Worm (Caenorhabditis elegans) whole organism, L4 larva: ENCODE data around the gene cnc-7.

Source experiments
- D1046.2 ChIP-seq: fragments of 200-800 bp; sonication (Bioruptor generic); IDR thresholded peaks from 2 replicates; pipeline ENCODE4 v1.3.6; 2022; ENCODE audit warnings: missing genetic modification characterization, missing compliant biosample characterization
- F44E2.7 ChIP-seq: fragments of 200-800 bp; sonication (Bioruptor generic); IDR thresholded peaks from 2 replicates; pipeline ENCODE4 v2.1.2; 2022; ENCODE audit warnings: missing genetic modification characterization, missing compliant biosample characterization
- F49E8.2 ChIP-seq: sonication (generic microtip); optimal IDR thresholded peaks from 2 replicates; lab custom pipeline; 2016; ENCODE audit warnings: missing compliant biosample characterization, mild to moderate bottlenecking, missing genetic modification characterization, borderline replicate concordance
- R02D3.7 ChIP-seq: fragments of 150-350 bp; sonication (generic microtip); optimal IDR thresholded peaks from 3 replicates; lab custom pipeline; 2014; ENCODE audit warnings: missing biosample characterization, missing genetic modification characterization
- T20F7.1 ChIP-seq: fragments of 200-800 bp; sonication (Bioruptor generic); optimal IDR thresholded peaks from 2 replicates; lab custom pipeline; 2018; ENCODE audit warnings: mild to moderate bottlenecking, missing genetic modification characterization, missing compliant biosample characterization
- Y48G9A.11 ChIP-seq: fragments of 200-800 bp; sonication (Bioruptor generic); IDR thresholded peaks from 2 replicates; pipeline ENCODE4 v1.3.6; 2022; ENCODE audit warnings: missing genetic modification reagents, missing genetic modification characterization, missing compliant biosample characterization
- Y5F2A.4 ChIP-seq: fragments of 200-800 bp; sonication (Bioruptor generic); optimal IDR thresholded peaks from 2 replicates; lab custom pipeline; 2018; ENCODE audit warnings: mild to moderate bottlenecking, missing genetic modification characterization, missing compliant biosample characterization
- Y75B8A.6 ChIP-seq: fragments of 200-800 bp; sonication (Bioruptor generic); IDR thresholded peaks from 2 replicates; pipeline ENCODE4 v1.3.6; 2022; ENCODE audit warnings: missing genetic modification reagents, missing genetic modification characterization, missing compliant biosample characterization
- ZK337.2 ChIP-seq: fragments of 200-800 bp; sonication (Bioruptor generic); IDR thresholded peaks from 2 replicates; pipeline ENCODE4 v1.3.6; 2022; ENCODE audit warnings: missing genetic modification reagents, missing genetic modification characterization, missing compliant biosample characterization
- aha-1 ChIP-seq: fragments of 150-350 bp; peaks from one replicate; lab custom pipeline; 2014; ENCODE audit warnings: missing biosample characterization, missing genetic modification characterization
- attf-4 ChIP-seq: sonication (generic microtip); optimal IDR thresholded peaks from 3 replicates; lab custom pipeline; 2017; ENCODE audit warnings: missing biosample characterization, missing genetic modification characterization
- ceh-32 ChIP-seq: sonication (generic microtip); optimal IDR thresholded peaks from 2 replicates; lab custom pipeline; 2016; ENCODE audit warnings: mild to moderate bottlenecking, missing genetic modification characterization, missing compliant biosample characterization; ENCODE audit not compliant: poor library complexity
- ceh-82 ChIP-seq: sonication (generic microtip); optimal IDR thresholded peaks from 2 replicates; lab custom pipeline; 2017; ENCODE audit warnings: missing biosample characterization, missing genetic modification characterization
- ces-1 ChIP-seq: fragments of 150-350 bp; sonication (generic microtip); optimal IDR thresholded peaks from 4 replicates; lab custom pipeline; 2014; ENCODE audit warnings: missing biosample characterization, missing genetic modification reagents, missing genetic modification characterization
- daf-16 ChIP-seq, 3 experiments: sonication (generic microtip); optimal IDR thresholded peaks; 2 replicates each; lab custom pipeline; 2016 to 2017; ENCODE audit warnings: missing genetic modification characterization in 3 of 3, missing genetic modification reagents in 3 of 3, mild to moderate bottlenecking in 2 of 3, missing compliant biosample characterization in 2 of 3, missing biosample characterization in 1 of 3, moderate library complexity in 1 of 3
- daf-19 ChIP-seq: fragments of 200-800 bp; sonication (Bioruptor generic); conservative IDR thresholded peaks from 2 replicates; pipeline ENCODE4 v1.3.6; 2022; ENCODE audit warnings: missing genetic modification characterization, missing compliant biosample characterization
- dmd-8 ChIP-seq: fragments of 200-800 bp; sonication (Bioruptor generic); IDR thresholded peaks from 2 replicates; pipeline ENCODE4 v1.3.6; 2022; ENCODE audit warnings: missing genetic modification characterization, missing compliant biosample characterization
- dpl-1 ChIP-seq: fragments of 150-350 bp; optimal IDR thresholded peaks from 2 replicates; lab custom pipeline; 2014; ENCODE audit warnings: missing biosample characterization, missing genetic modification reagents, missing genetic modification characterization
- duxl-1 ChIP-seq: sonication (generic microtip); optimal IDR thresholded peaks from 2 replicates; lab custom pipeline; 2016; ENCODE audit warnings: mild to moderate bottlenecking, missing genetic modification characterization, moderate library complexity, missing compliant biosample characterization; ENCODE audit not compliant: poor library complexity
- dve-1 ChIP-seq: sonication (generic microtip); optimal IDR thresholded peaks from 2 replicates; lab custom pipeline; 2017; ENCODE audit warnings: antibody characterized with exemption, mild to moderate bottlenecking, missing genetic modification characterization, missing compliant biosample characterization; ENCODE audit not compliant: insufficient read depth
- egl-27 ChIP-seq: sonication (generic microtip); optimal IDR thresholded peaks from 3 replicates; lab custom pipeline; 2017; ENCODE audit warnings: missing biosample characterization, missing genetic modification reagents, missing genetic modification characterization
- gei-8 ChIP-seq: fragments of 200-800 bp; sonication (Bioruptor generic); optimal IDR thresholded peaks from 2 replicates; lab custom pipeline; 2018; ENCODE audit warnings: mild to moderate bottlenecking, missing genetic modification characterization, missing compliant biosample characterization
- hlh-30 ChIP-seq: sonication (generic microtip); optimal IDR thresholded peaks from 2 replicates; lab custom pipeline; 2017; ENCODE audit warnings: antibody characterized with exemption, mild to moderate bottlenecking, missing genetic modification characterization, missing compliant biosample characterization; ENCODE audit not compliant: insufficient read depth
- hmg-1.1 ChIP-seq: fragments of 200-800 bp; sonication (Bioruptor generic); IDR thresholded peaks from 2 replicates; pipeline ENCODE4 v1.3.6; 2022; ENCODE audit warnings: missing genetic modification reagents, missing genetic modification characterization, missing compliant biosample characterization
- lin-1 ChIP-seq: fragments of 200-800 bp; sonication (Bioruptor generic); IDR thresholded peaks from 2 replicates; pipeline ENCODE4 v1.3.6; 2022; ENCODE audit warnings: missing genetic modification reagents, missing genetic modification characterization, missing compliant biosample characterization
- lin-29 ChIP-seq: fragments of 200-800 bp; sonication (Bioruptor generic); IDR thresholded peaks from 2 replicates; pipeline ENCODE4 v1.3.6; 2022; ENCODE audit warnings: missing genetic modification reagents, missing genetic modification characterization, missing compliant biosample characterization
- lin-38 ChIP-seq: fragments of 200-800 bp; sonication (Bioruptor generic); IDR thresholded peaks from 2 replicates; pipeline ENCODE4 v1.3.6; 2022; ENCODE audit warnings: missing genetic modification reagents, missing genetic modification characterization, missing compliant biosample characterization
- lin-39 ChIP-seq: fragments of 150-350 bp; optimal IDR thresholded peaks from 2 replicates; lab custom pipeline; 2014; ENCODE audit warnings: missing biosample characterization, missing genetic modification reagents, missing genetic modification characterization
- lsy-2 ChIP-seq, 2 experiments: fragments of 150-350 bp in 1 of 2; sonication (generic microtip) in 1 of 2; optimal IDR thresholded peaks; 2 replicates each; lab custom pipeline; 2014 to 2017; ENCODE audit warnings: missing biosample characterization in 2 of 2, missing genetic modification characterization in 2 of 2
- madf-5 ChIP-seq, 2 experiments: fragments of 200-800 bp; sonication (Bioruptor generic); IDR thresholded peaks; 2 replicates each; pipeline ENCODE4 v1.3.6; 2022; ENCODE audit warnings: missing compliant biosample characterization in 2 of 2, missing genetic modification characterization in 2 of 2
- mdl-1 ChIP-seq, 2 experiments: fragments of 150-350 bp in 1 of 2; sonication (generic microtip) in 1 of 2; optimal IDR thresholded peaks; 2 replicates each; lab custom pipeline; 2014 to 2017; ENCODE audit warnings: missing biosample characterization in 2 of 2, missing genetic modification characterization in 2 of 2
- mep-1 ChIP-seq: fragments of 150-350 bp; sonication (generic microtip); optimal IDR thresholded peaks from 3 replicates; lab custom pipeline; 2014; ENCODE audit warnings: missing biosample characterization, missing genetic modification characterization
- mxl-3 ChIP-seq: fragments of 200-800 bp; sonication (Bioruptor generic); optimal IDR thresholded peaks from 2 replicates; lab custom pipeline; 2018; ENCODE audit warnings: mild to moderate bottlenecking, missing genetic modification characterization, missing compliant biosample characterization
- nhr-11 ChIP-seq: fragments of 150-350 bp; optimal IDR thresholded peaks from 2 replicates; lab custom pipeline; 2014; ENCODE audit warnings: missing biosample characterization, missing genetic modification characterization
- nhr-25 ChIP-seq: sonication (generic microtip); optimal IDR thresholded peaks from 2 replicates; lab custom pipeline; 2017; ENCODE audit warnings: missing genetic modification characterization, mild to moderate bottlenecking, missing compliant biosample characterization, antibody characterized with exemption, moderate library complexity, borderline replicate concordance; ENCODE audit not compliant: insufficient read depth
- nhr-6 ChIP-seq: fragments of 150-350 bp; optimal IDR thresholded peaks from 2 replicates; lab custom pipeline; 2014; ENCODE audit warnings: missing biosample characterization, missing genetic modification characterization
- nhr-76 ChIP-seq: fragments of 150-350 bp; optimal IDR thresholded peaks from 2 replicates; lab custom pipeline; 2014; ENCODE audit warnings: missing biosample characterization, missing genetic modification characterization
- php-3 ChIP-seq: fragments of 200-800 bp; sonication (Bioruptor generic); IDR thresholded peaks from 2 replicates; pipeline ENCODE4 v1.3.6; 2022; ENCODE audit warnings: missing genetic modification reagents, missing genetic modification characterization, missing compliant biosample characterization
- rbr-2 ChIP-seq: sonication (generic microtip); optimal IDR thresholded peaks from 2 replicates; lab custom pipeline; 2016; ENCODE audit warnings: missing genotype, missing genetic modification characterization, missing compliant biosample characterization
- set-16 ChIP-seq: fragments of 200-800 bp; sonication (Bioruptor generic); IDR thresholded peaks from 2 replicates; pipeline ENCODE4 v1.3.6; 2022; ENCODE audit warnings: missing genetic modification reagents, missing genetic modification characterization, missing compliant biosample characterization
- spr-1 ChIP-seq: sonication (generic microtip); optimal IDR thresholded peaks from 2 replicates; lab custom pipeline; 2016; ENCODE audit warnings: mild to moderate bottlenecking, missing genetic modification characterization, missing compliant biosample characterization
- tra-1 ChIP-seq: fragments of 200-800 bp; sonication (Bioruptor generic); IDR thresholded peaks from 2 replicates; pipeline ENCODE4 v1.3.6; 2022; ENCODE audit warnings: missing genetic modification reagents, missing genetic modification characterization, missing compliant biosample characterization
- unc-62 ChIP-seq, 3 experiments: fragments of 150-350 bp in 1 of 3; sonication (generic microtip); optimal IDR thresholded peaks in 2 of 3; peaks in 1 of 3; 1 replicate in 1 of 3; 2 replicates in 2 of 3; lab custom pipeline; 2014 to 2017; ENCODE audit warnings: missing biosample characterization in 3 of 3, missing genetic modification characterization in 3 of 3, missing genetic modification reagents in 3 of 3, missing genotype in 1 of 3
- zip-11 ChIP-seq: fragments of 200-800 bp; sonication (Bioruptor generic); IDR thresholded peaks from 2 replicates; pipeline ENCODE4 v1.3.6; 2022; ENCODE audit warnings: missing genetic modification characterization, missing compliant biosample characterization
- ztf-7 ChIP-seq: fragments of 150-350 bp; optimal IDR thresholded peaks from 2 replicates; lab custom pipeline; 2014; ENCODE audit warnings: missing biosample characterization, missing genetic modification characterization

Gene cnc-7

ce11 chrV:20376070-20376469 is 17.8 kb upstream of the cnc-7 start:
- no peak for TF ChIP-seq ceh-82 (tag; lab: Kevin White, UChicago)
- no peak for TF ChIP-seq T20F7.1 (GFP tag; lab: Kevin White, UChicago)
- TF ChIP-seq set-16, result no peak
- no peak for TF ChIP-seq attf-4 (tag; lab: Kevin White, UChicago)
- no peak for TF ChIP-seq lsy-2 (tag; optimal IDR thresholded peaks at IDR 0.05; lab: Kevin White, UChicago)
- TF ChIP-seq nhr-25 (tag; lab: Kevin White, UChicago), result no peak
- no peak for TF ChIP-seq lin-29 (GFP tag; lab: Robert Waterston, UW)
- peak in 1 of 2 experiments; percentile 92 for TF ChIP-seq unc-62 (GFP tag; optimal IDR thresholded peaks at IDR 0.05 in 1 of 2; lab: Kevin White, UChicago)
- TF ChIP-seq unc-62 (tag; optimal IDR thresholded peaks at IDR 0.05; lab: Kevin White, UChicago), result no peak
- no peak for TF ChIP-seq ZK337.2 (GFP tag; lab: Robert Waterston, UW)

- TF ChIP-seq mxl-3 (GFP tag; lab: Kevin White, UChicago), result no peak
- no peak for TF ChIP-seq ztf-7
- no peak for TF ChIP-seq tra-1 (GFP tag; lab: Robert Waterston, UW)
- no peak for TF ChIP-seq zip-11 (GFP tag; lab: Robert Waterston, UW)
- no peak for TF ChIP-seq daf-16 (GFP tag; optimal IDR thresholded peaks at IDR 0.05; lab: Kevin White, UChicago)
- TF ChIP-seq daf-16 (tag; optimal IDR thresholded peaks at IDR 0.05; lab: Kevin White, UChicago), result peak; percentile 6
- TF ChIP-seq hlh-30, result peak; percentile 54
- peak; percentile 91 for TF ChIP-seq duxl-1
- TF ChIP-seq D1046.2 (GFP tag; lab: Robert Waterston, UW), result no peak
These were observed 13.6 kb upstream of the cnc-7 start, which contains the start of gene K02E2.6 for ce11 chrV:20380320-20380719. TSS of gene K02E2.6 (plus strand) at chrV:20380561.

- TF ChIP-seq egl-27 (tag; lab: Kevin White, UChicago) (no peak), F49E8.2 (no peak), hmg-1.1 (peak; percentile 71), spr-1 (tag; lab: Kevin White, UChicago) (no peak), Y5F2A.4 (no peak), unc-62 (GFP tag; optimal IDR thresholded peaks at IDR 0.05 in 1 of 2; lab: Kevin White, UChicago) (peak in 1 of 2 experiments; percentile 94), unc-62 (tag; optimal IDR thresholded peaks at IDR 0.05; lab: Kevin White, UChicago) (no peak), nhr-76 (tag; lab: Kevin White, UChicago) (no peak), ces-1 (no peak), R02D3.7 (tag; lab: Kevin White, UChicago) (no peak), lin-1 (GFP tag; lab: Robert Waterston, UW) (no peak), lin-39 (no peak), mep-1 (tag; lab: Kevin White, UChicago) (peak; percentile 58), daf-16 (GFP tag; optimal IDR thresholded peaks at IDR 0.05; lab: Kevin White, UChicago) (no peak), daf-16 (tag; optimal IDR thresholded peaks at IDR 0.05; lab: Kevin White, UChicago) (peak; percentile 9), daf-19 (GFP tag; lab: Robert Waterston, UW) (no peak), nhr-11 (peak; percentile 13), gei-8 (GFP tag; lab: Kevin White, UChicago) (no peak), mdl-1 (tag; optimal IDR thresholded peaks at IDR 0.05; lab: Kevin White, UChicago) (peak in 1 of 2 experiments; percentile 65), mxl-3 (GFP tag; lab: Kevin White, UChicago) (no peak), lin-29 (GFP tag; lab: Robert Waterston, UW) (no peak), Y75B8A.6 (GFP tag; lab: Robert Waterston, UW) (no peak), lsy-2 (tag; optimal IDR thresholded peaks at IDR 0.05; lab: Kevin White, UChicago) (peak in 1 of 2 experiments; percentile 60), madf-5 (GFP tag; IDR thresholded peaks at IDR 0.05; lab: Robert Waterston, UW) (no peak), rbr-2 (tag; lab: Kevin White, UChicago) (peak; percentile 29), dpl-1 (GFP tag; lab: Kevin White, UChicago) (peak; percentile 27), Y48G9A.11 (GFP tag; lab: Robert Waterston, UW) (no peak), lin-38 (GFP tag; lab: Robert Waterston, UW) (no peak), dmd-8 (no peak), ceh-32 (tag; lab: Kevin White, UChicago) (no peak), nhr-6 (peak; percentile 70), php-3 (GFP tag; lab: Robert Waterston, UW) (no peak), F44E2.7 (GFP tag; lab: Robert Waterston, UW) (no peak), dve-1 (tag; lab: Kevin White, UChicago) (peak; percentile 58), aha-1 (tag; lab: Kevin White, UChicago) (no peak)
These were observed 10.7 kb upstream of the cnc-7 start, which contains the start of gene K02E2.11 for ce11 chrV:20383065-20383609. TSS of gene K02E2.11 (plus strand) at chrV:20383315.
